Worm (Caenorhabditis elegans): ENCODE data around the gene C46C2.5.

DNA sequence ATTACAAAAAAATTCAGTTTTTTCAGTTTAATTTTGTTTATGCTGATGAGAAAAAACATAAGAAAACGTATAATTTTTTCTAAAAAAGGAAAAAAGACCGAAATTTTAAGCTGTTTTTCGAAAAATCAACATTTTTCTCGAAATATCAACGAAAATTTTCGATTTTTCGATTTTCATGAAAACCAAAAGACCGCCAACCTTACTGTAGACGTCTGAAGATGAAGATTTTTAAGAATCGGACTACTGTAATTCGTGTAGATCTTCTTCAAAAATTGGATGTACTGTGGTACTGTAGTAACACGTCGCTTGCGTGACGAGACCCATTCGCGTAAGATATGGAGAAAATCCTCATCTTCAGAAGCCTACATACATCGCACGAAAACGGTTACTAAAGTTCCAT is 18.4 kb upstream of the C46C2.5 start:
- TF ChIP-seq elt-3 (tag; optimal IDR thresholded peaks at IDR 0.05) (no peak), nhr-129 (tag; optimal IDR thresholded peaks at IDR 0.05) (no peak)
